Worm (Caenorhabditis elegans): ENCODE data around the gene F38B6.6.

F38B6.6 gene

ce11 chrX:6646387-6647061 lies 43.4 kb downstream of the F38B6.6 start (continued):
- TF ChIP-seq hlh-30 (tag; optimal IDR thresholded peaks at IDR 0.05; ENCODE audit: insufficient read depth), result peak; percentile 57

ce11 chrX:6644971-6645704 lies 44.7 kb downstream of the F38B6.6 start, which contains the start of gene C56E10.3:
TSS of gene C56E10.3 (plus strand) at chrX:6645654.
- TF ChIP-seq F44E2.7 (GFP tag; IDR thresholded peaks at IDR 0.05) (no peak), F49E8.2 (tag; optimal IDR thresholded peaks at IDR 0.05; ENCODE audit: borderline replicate concordance) (no peak), ceh-28 (tag; optimal IDR thresholded peaks at IDR 0.05) (no peak), cey-2 (tag; optimal IDR thresholded peaks at IDR 0.05; ENCODE audit: borderline replicate concordance, insufficient read depth) (no peak), snpc-1.2 (GFP tag; IDR thresholded peaks at IDR 0.05) (no peak), daf-16 (GFP tag; optimal IDR thresholded peaks at IDR 0.05) (no peak), daf-16 (tag; optimal IDR thresholded peaks at IDR 0.05) (peak; percentile 89), saeg-2 (GFP tag; IDR thresholded peaks at IDR 0.05) (no peak), nhr-28 (tag; optimal IDR thresholded peaks at IDR 0.05) (peak; percentile 20), pqm-1 (tag; optimal IDR thresholded peaks at IDR 0.05) (peak; percentile 48), R02D3.7 (tag; optimal IDR thresholded peaks at IDR 0.05) (no peak), lsy-2 (tag; optimal IDR thresholded peaks at IDR 0.05) (peak in 1 of 2 experiments; percentile 21), ztf-7 (tag; optimal IDR thresholded peaks at IDR 0.05) (no peak), ctbp-1 (GFP tag; IDR thresholded peaks at IDR 0.05) (no peak), dmd-6 (GFP tag; IDR thresholded peaks at IDR 0.05) (peak; percentile 19; the same call in 1 of the 2 replicates), vab-7 (GFP tag; IDR thresholded peaks at IDR 0.05) (no peak), mep-1 (tag; optimal IDR thresholded peaks at IDR 0.05) (peak; percentile 46), spr-3 (GFP tag; optimal IDR thresholded peaks at IDR 0.05) (no peak), madf-9 (GFP tag; conservative IDR thresholded peaks at IDR 0.05) (no peak), nhr-77 (tag; optimal IDR thresholded peaks at IDR 0.05) (peak; percentile 21), F37D6.2 (tag; optimal IDR thresholded peaks at IDR 0.05) (no peak), lin-38 (GFP tag; IDR thresholded peaks at IDR 0.05) (no peak), Y48G9A.11 (GFP tag; IDR thresholded peaks at IDR 0.05) (no peak), D1046.2 (GFP tag; IDR thresholded peaks at IDR 0.05) (no peak), mdl-1 (tag; optimal IDR thresholded peaks at IDR 0.05) (peak in 1 of 2 experiments; percentile 4), snpc-4 (tag; optimal IDR thresholded peaks at IDR 0.05) (no peak), zfp-2 (tag; optimal IDR thresholded peaks at IDR 0.05) (no peak), ZK546.5 (tag; optimal IDR thresholded peaks at IDR 0.05) (no peak), zag-1 (tag; optimal IDR thresholded peaks at IDR 0.05) (no peak), dve-1 (tag; optimal IDR thresholded peaks at IDR 0.05; ENCODE audit: insufficient read depth) (peak; percentile 78), nhr-25 (tag; optimal IDR thresholded peaks at IDR 0.05; ENCODE audit: borderline replicate concordance, insufficient read depth) (no peak), nhr-102 (tag; optimal IDR thresholded peaks at IDR 0.05) (peak; percentile 13), lin-39 (tag; optimal IDR thresholded peaks at IDR 0.05) (no peak), fkh-10 (GFP tag; optimal IDR thresholded peaks at IDR 0.05) (no peak), unc-130 (GFP tag; optimal IDR thresholded peaks at IDR 0.05) (no peak), lin-15B (tag; optimal IDR thresholded peaks at IDR 0.05) (no peak), lir-3 (tag; optimal IDR thresholded peaks at IDR 0.05) (no peak), mxl-2 (GFP tag; conservative IDR thresholded peaks at IDR 0.05) (no peak), hlh-11 (tag; optimal IDR thresholded peaks at IDR 0.05) (peak; percentile 64), tra-1 (GFP tag; IDR thresholded peaks at IDR 0.05) (no peak), ces-1 (GFP tag; optimal IDR thresholded peaks at IDR 0.05) (no peak), nhr-111 (GFP tag; optimal IDR thresholded peaks at IDR 0.05) (no peak), ztf-11 (tag; optimal IDR thresholded peaks at IDR 0.05) (no peak), T26A8.4 (GFP tag; IDR thresholded peaks at IDR 0.05) (no peak), sdz-12 (GFP tag; optimal IDR thresholded peaks at IDR 0.05) (no peak), madf-5 (GFP tag; IDR thresholded peaks at IDR 0.05) (no peak)

All from whole organism, L4 larva.